Worm (Caenorhabditis elegans): ENCODE results near the gene F59B10.5.

- TF ChIP-seq lsy-2 (tag; optimal IDR thresholded peaks at IDR 0.05) (no peak), ces-1 (GFP tag; optimal IDR thresholded peaks at IDR 0.05) (no peak), unc-62 (GFP tag; optimal IDR thresholded peaks at IDR 0.05) (no peak), blmp-1 (tag; optimal IDR thresholded peaks at IDR 0.05) (no peak), ztf-11 (tag; optimal IDR thresholded peaks at IDR 0.05) (no peak), sem-2 (GFP tag; optimal IDR thresholded peaks at IDR 0.05) (no peak), nhr-28 (tag; optimal IDR thresholded peaks at IDR 0.05) (no peak)
Measured at ce11 chrII:10531604-10532003, 8.1 kb upstream of the F59B10.5 start.
